Worm (Caenorhabditis elegans): ENCODE results near the gene Y6E2A.5.

ce11 chrV:15721888-15722287 is 3.4 kb upstream of the Y6E2A.5 start, which contains the start of gene srh-140:
- no peak for TF ChIP-seq tbx-2 (tag; optimal IDR thresholded peaks at IDR 0.05)
- no peak for TF ChIP-seq lin-15B (tag; optimal IDR thresholded peaks at IDR 0.05)
- TF ChIP-seq pqm-1 (tag; optimal IDR thresholded peaks at IDR 0.05), result no peak
- TF ChIP-seq aly-2 (tag; optimal IDR thresholded peaks at IDR 0.05), result no peak
- TF ChIP-seq unc-86 (tag; optimal IDR thresholded peaks at IDR 0.05), result no peak
- no peak for TF ChIP-seq nhr-20 (tag; optimal IDR thresholded peaks at IDR 0.05)
- TF ChIP-seq lin-35 (GFP tag; optimal IDR thresholded peaks at IDR 0.05), result no peak
- TF ChIP-seq jun-1 (tag; optimal IDR thresholded peaks at IDR 0.05), result no peak
- no peak for TF ChIP-seq mdl-1 (tag; optimal IDR thresholded peaks at IDR 0.05)
- TF ChIP-seq F16B12.6 (tag; optimal IDR thresholded peaks at IDR 0.05), result no peak
- TF ChIP-seq nhr-90 (tag; optimal IDR thresholded peaks at IDR 0.05; ENCODE audit: poor library complexity), result no peak
